Worm (Caenorhabditis elegans) whole organism, young adult: ENCODE measurements around the gene M03F8.7.

Experiments used
- C17E4.6 ChIP-seq: fragments of 200-800 bp; sonication (Bioruptor generic); IDR thresholded peaks from 2 replicates; pipeline ENCODE4 v1.3.6; 2022; ENCODE audit warnings: missing genetic modification reagents, missing genetic modification characterization, missing compliant biosample characterization
- D2030.7 ChIP-seq: fragments of 200-800 bp; sonication (Bioruptor generic); IDR thresholded peaks from 2 replicates; pipeline ENCODE4 v1.3.6; 2022; ENCODE audit warnings: missing genetic modification reagents, missing genetic modification characterization, missing compliant biosample characterization
- F23B12.7 ChIP-seq: sonication (generic microtip); optimal IDR thresholded peaks from 2 replicates; lab custom pipeline; 2017; ENCODE audit warnings: missing genetic modification characterization, mild to moderate bottlenecking, missing compliant biosample characterization, antibody characterized with exemption, moderate library complexity; ENCODE audit not compliant: insufficient read depth
- F33H1.4 ChIP-seq: fragments of 200-800 bp; sonication (Bioruptor generic); IDR thresholded peaks from 2 replicates; pipeline ENCODE4 v1.3.6; 2022; ENCODE audit warnings: missing genetic modification reagents, missing genetic modification characterization, missing compliant biosample characterization
- F52B5.7 ChIP-seq: sonication (generic microtip); optimal IDR thresholded peaks from 2 replicates; lab custom pipeline; 2016; ENCODE audit warnings: mild to moderate bottlenecking, missing genetic modification characterization, missing compliant biosample characterization
- T07F8.4 ChIP-seq: sonication (generic microtip); optimal IDR thresholded peaks from 2 replicates; lab custom pipeline; 2016; ENCODE audit warnings: mild to moderate bottlenecking, missing genetic modification characterization, moderate library complexity, missing compliant biosample characterization
- Y56A3A.18 ChIP-seq: fragments of 200-800 bp; sonication (Bioruptor generic); IDR thresholded peaks from 2 replicates; pipeline ENCODE4 v1.3.6; 2022; ENCODE audit warnings: missing genetic modification reagents, missing genetic modification characterization, missing compliant biosample characterization
- Y67H2A.10 ChIP-seq: fragments of 200-800 bp; sonication (Bioruptor generic); conservative IDR thresholded peaks from 2 replicates; pipeline ENCODE4 v1.3.6; 2022; ENCODE audit warnings: missing genetic modification reagents, missing genetic modification characterization, missing compliant biosample characterization
- Y79H2A.3 ChIP-seq: fragments of 200-800 bp; sonication (Bioruptor generic); conservative IDR thresholded peaks from 2 replicates; pipeline ENCODE4 v1.3.6; 2022; ENCODE audit warnings: missing genetic modification reagents, missing genetic modification characterization, missing compliant biosample characterization
- ZK185.1 ChIP-seq: sonication (generic microtip); optimal IDR thresholded peaks from 2 replicates; lab custom pipeline; 2016; ENCODE audit warnings: mild to moderate bottlenecking, missing genetic modification characterization, missing compliant biosample characterization; ENCODE audit not compliant: poor library complexity, severe bottlenecking
- atf-7 ChIP-seq: sonication (generic microtip); optimal IDR thresholded peaks from 2 replicates; lab custom pipeline; 2017; ENCODE audit warnings: mild to moderate bottlenecking, missing genetic modification characterization, missing compliant biosample characterization
- attf-6 ChIP-seq: fragments of 200-800 bp; sonication (Bioruptor generic); IDR thresholded peaks from 2 replicates; pipeline ENCODE4 v1.3.6; 2022; ENCODE audit warnings: missing genetic modification reagents, missing genetic modification characterization, missing compliant biosample characterization
- ceh-40 ChIP-seq: fragments of 200-800 bp; sonication (Bioruptor generic); IDR thresholded peaks from 2 replicates; pipeline ENCODE4 v1.3.6; 2022; ENCODE audit warnings: missing genetic modification characterization, missing compliant biosample characterization
- chd-7 ChIP-seq: sonication (generic microtip); optimal IDR thresholded peaks from 2 replicates; lab custom pipeline; 2016; ENCODE audit warnings: mild to moderate bottlenecking, missing genetic modification characterization, moderate library complexity, missing compliant biosample characterization
- dox-1 ChIP-seq: fragments of 200-800 bp; sonication (Bioruptor generic); IDR thresholded peaks from 2 replicates; pipeline ENCODE4 v1.3.6; 2022; ENCODE audit warnings: missing genetic modification reagents, missing genetic modification characterization, missing compliant biosample characterization
- dpff-1 ChIP-seq: sonication (generic microtip); optimal IDR thresholded peaks from 2 replicates; lab custom pipeline; 2017; ENCODE audit warnings: mild to moderate bottlenecking, missing genetic modification characterization, missing compliant biosample characterization
- dpl-1 ChIP-seq: fragments of 150-350 bp; optimal IDR thresholded peaks from 2 replicates; lab custom pipeline; 2014; ENCODE audit warnings: missing biosample characterization, missing genetic modification reagents, missing genetic modification characterization
- efl-1 ChIP-seq: fragments of 150-350 bp; optimal IDR thresholded peaks from 2 replicates; lab custom pipeline; 2014; ENCODE audit warnings: missing biosample characterization, missing genetic modification reagents, missing genetic modification characterization
- egl-44 ChIP-seq: fragments of 200-800 bp; sonication (Bioruptor generic); IDR thresholded peaks from 2 replicates; pipeline ENCODE4 v1.3.6; 2022; ENCODE audit warnings: missing genetic modification reagents, missing genetic modification characterization, missing compliant biosample characterization
- hrde-1 ChIP-seq: sonication (generic microtip); optimal IDR thresholded peaks from 2 replicates; lab custom pipeline; 2016; ENCODE audit warnings: missing genetic modification characterization, mild to moderate bottlenecking, missing compliant biosample characterization, moderate library complexity, missing genotype, missing genetic modification reagents, borderline replicate concordance
- hsf-1 ChIP-seq: fragments of 200-800 bp; sonication (Bioruptor generic); IDR thresholded peaks from 2 replicates; pipeline ENCODE4 v1.3.6; 2022; ENCODE audit warnings: missing genetic modification reagents, missing genetic modification characterization, missing compliant biosample characterization
- lin-26 ChIP-seq: fragments of 200-800 bp; sonication (Bioruptor generic); IDR thresholded peaks from 2 replicates; pipeline ENCODE4 v1.3.6; 2022; ENCODE audit warnings: missing genetic modification reagents, missing genetic modification characterization, missing compliant biosample characterization
- lir-1 ChIP-seq: fragments of 200-800 bp; sonication (Bioruptor generic); conservative IDR thresholded peaks from 2 replicates; pipeline ENCODE4 v1.3.6; 2022; ENCODE audit warnings: missing genetic modification reagents, missing genetic modification characterization, missing compliant biosample characterization
- madf-3 ChIP-seq: fragments of 200-800 bp; sonication (Bioruptor generic); IDR thresholded peaks from 2 replicates; pipeline ENCODE4 v1.3.6; 2022; ENCODE audit warnings: missing genetic modification reagents, missing genetic modification characterization, missing compliant biosample characterization
- mcd-1 ChIP-seq: fragments of 200-800 bp; sonication (Bioruptor generic); IDR thresholded peaks from 2 replicates; pipeline ENCODE4 v1.3.6; 2022; ENCODE audit warnings: missing genetic modification reagents, missing genetic modification characterization, missing compliant biosample characterization
- mel-28 ChIP-seq: sonication (generic microtip); optimal IDR thresholded peaks from 2 replicates; lab custom pipeline; 2016; ENCODE audit warnings: borderline replicate concordance, mild to moderate bottlenecking, missing genetic modification characterization, missing compliant biosample characterization
- nfyb-1 ChIP-seq: fragments of 200-800 bp; sonication (Bioruptor generic); IDR thresholded peaks from 2 replicates; pipeline ENCODE4 v1.3.6; 2022; ENCODE audit warnings: missing genetic modification reagents, missing genetic modification characterization, missing compliant biosample characterization
- nhr-120 ChIP-seq: fragments of 200-800 bp; sonication (Bioruptor generic); IDR thresholded peaks from 2 replicates; pipeline ENCODE4 v1.3.6; 2022; ENCODE audit warnings: missing genetic modification characterization, missing compliant biosample characterization
- nhr-80 ChIP-seq: sonication (generic microtip); optimal IDR thresholded peaks from 2 replicates; lab custom pipeline; 2016; ENCODE audit warnings: missing genetic modification characterization, missing compliant biosample characterization
- rcor-1 ChIP-seq: fragments of 200-800 bp; sonication (Bioruptor generic); IDR thresholded peaks from 2 replicates; pipeline ENCODE4 v1.3.6; 2022; ENCODE audit warnings: missing genetic modification reagents, missing genetic modification characterization, missing compliant biosample characterization
- rec-8 ChIP-seq, 2 experiments: sonication (generic microtip); optimal IDR thresholded peaks; 2 replicates each; lab custom pipeline; 2016; ENCODE audit warnings: mild to moderate bottlenecking in 2 of 2, missing genetic modification characterization in 2 of 2, missing genetic modification reagents in 2 of 2, missing genotype in 2 of 2, missing biosample characterization in 1 of 2, missing compliant biosample characterization in 1 of 2, moderate library complexity in 1 of 2
- repo-1 ChIP-seq: sonication (generic microtip); optimal IDR thresholded peaks from 2 replicates; lab custom pipeline; 2017; ENCODE audit warnings: mild to moderate bottlenecking, missing genetic modification characterization, missing compliant biosample characterization
- sdz-38 ChIP-seq: sonication (generic microtip); optimal IDR thresholded peaks from 2 replicates; lab custom pipeline; 2016; ENCODE audit warnings: missing genotype, missing genetic modification characterization, missing compliant biosample characterization
- snpc-1.3 ChIP-seq: sonication (generic microtip); optimal IDR thresholded peaks from 2 replicates; lab custom pipeline; 2017; ENCODE audit warnings: missing genetic modification characterization, mild to moderate bottlenecking, missing compliant biosample characterization, antibody characterized with exemption, moderate library complexity, missing genotype, missing genetic modification reagents; ENCODE audit not compliant: insufficient read depth
- snpc-4 ChIP-seq, 5 experiments: fragments of 150-350 bp in 1 of 5; sonication (generic microtip) in 4 of 5; optimal IDR thresholded peaks; 2 replicates each; lab custom pipeline; 2014 to 2018; ENCODE audit warnings: missing genetic modification characterization in 5 of 5, missing biosample characterization in 3 of 5, antibody characterized with exemption in 2 of 5, mild to moderate bottlenecking in 2 of 5, missing compliant biosample characterization in 2 of 5, missing genotype in 2 of 5, moderate library complexity in 2 of 5, missing genetic modification reagents in 1 of 5
- somi-1 ChIP-seq: fragments of 200-800 bp; sonication (Bioruptor generic); optimal IDR thresholded peaks from 2 replicates; lab custom pipeline; 2018; ENCODE audit warnings: mild to moderate bottlenecking, missing genetic modification characterization, missing compliant biosample characterization
- unc-62 ChIP-seq: fragments of 150-350 bp; optimal IDR thresholded peaks from 2 replicates; lab custom pipeline; 2014; ENCODE audit warnings: missing biosample characterization, missing genetic modification reagents, missing genetic modification characterization
- zfh-2 ChIP-seq: fragments of 200-800 bp; sonication (Bioruptor generic); conservative IDR thresholded peaks from 2 replicates; pipeline ENCODE4 v1.3.6; 2022; ENCODE audit warnings: missing genetic modification reagents, missing genetic modification characterization, missing compliant biosample characterization
- ztf-22 ChIP-seq: fragments of 200-800 bp; sonication (Bioruptor generic); optimal IDR thresholded peaks from 2 replicates; lab custom pipeline; 2018; ENCODE audit warnings: mild to moderate bottlenecking, missing genetic modification characterization, moderate library complexity, missing compliant biosample characterization
- ztf-3 ChIP-seq: fragments of 200-800 bp; sonication (Bioruptor generic); optimal IDR thresholded peaks from 2 replicates; lab custom pipeline; 2018; ENCODE audit warnings: mild to moderate bottlenecking, missing genetic modification characterization, missing compliant biosample characterization

M03F8.7 gene

DNA sequence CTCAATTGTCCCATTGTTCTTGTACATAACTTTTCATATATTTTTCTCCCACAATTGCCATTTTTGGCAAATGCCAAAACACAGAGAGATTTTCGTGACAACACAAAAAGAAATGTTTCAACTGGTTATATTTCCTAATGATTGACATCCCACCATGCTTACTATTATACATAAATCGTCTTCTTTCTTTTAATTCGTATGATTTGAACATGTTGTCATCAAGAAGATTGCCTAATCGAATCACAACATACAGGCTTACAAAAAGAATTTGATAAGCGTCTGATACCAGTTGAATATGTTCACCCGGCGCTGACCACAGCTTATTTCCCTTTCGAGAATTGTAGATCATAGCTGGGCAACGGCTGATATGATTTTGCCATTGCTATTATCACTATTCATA, 41.7 kb upstream of the M03F8.7 start, which contains the start of gene grd-9:
TSS of gene grd-9 (plus strand) at position 301 of the 400 bp plus-strand sequence.
- no peak for TF ChIP-seq Y56A3A.18
- TF ChIP-seq nhr-80 (tag; lab: Kevin White, UChicago) = no peak
- no peak for TF ChIP-seq lin-26 (GFP tag; lab: Robert Waterston, UW)
- TF ChIP-seq ceh-40 (GFP tag; lab: Robert Waterston, UW) = no peak
- TF ChIP-seq rcor-1 (GFP tag; lab: Robert Waterston, UW) = no peak
- TF ChIP-seq hsf-1 = no peak
- no peak for TF ChIP-seq repo-1 (tag; lab: Kevin White, UChicago)
- TF ChIP-seq lir-1 (GFP tag; lab: Robert Waterston, UW) = no peak
- TF ChIP-seq somi-1 = no peak

DNA sequence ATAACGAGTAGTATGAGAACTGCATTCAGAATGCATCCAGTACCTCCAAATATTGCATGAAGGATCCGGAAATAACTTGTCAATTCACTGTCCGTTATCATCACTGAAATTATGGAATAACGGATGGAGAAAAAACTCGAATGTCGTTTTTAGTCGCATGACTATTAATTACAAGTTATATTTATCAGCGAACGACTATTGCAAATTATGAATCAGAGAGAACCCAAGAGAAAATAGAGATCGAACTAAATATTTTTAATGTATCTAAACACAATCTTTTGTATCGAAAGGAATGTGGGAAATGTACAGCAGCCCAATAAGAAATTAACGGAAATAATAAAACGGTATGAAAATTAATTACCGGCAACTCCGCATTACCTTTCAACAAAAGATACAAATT, 36.8 kb upstream of the M03F8.7 start, which contains the start of gene srd-16:
TSS of gene srd-16 (minus strand) at position 101 of the 400 bp plus-strand sequence.
- TF ChIP-seq egl-44 = no peak
- TF ChIP-seq, all 124 proteins: peak for 0

DNA sequence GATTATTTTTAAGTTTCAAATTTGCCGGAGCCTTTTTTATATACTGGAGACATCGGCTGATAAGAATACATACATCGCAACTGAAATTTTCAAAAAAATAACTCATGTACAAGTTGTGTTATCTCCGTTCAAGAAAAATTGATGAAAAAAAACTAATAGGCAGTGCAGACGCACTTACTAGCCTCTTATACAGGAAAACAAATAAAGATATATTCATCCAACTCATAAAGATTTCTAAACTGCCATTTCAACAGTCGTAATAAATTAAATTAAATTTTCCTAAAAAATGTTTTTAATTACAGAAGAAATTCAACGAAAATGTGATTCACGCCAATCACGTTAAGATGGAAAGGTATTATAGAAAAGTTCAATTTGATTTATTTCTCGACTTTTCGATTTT, 34.9 kb upstream of the M03F8.7 start, which contains the start of gene C04E6.5:
TSS of gene C04E6.5 (plus strand) at position 301 of the 400 bp plus-strand sequence.
- TF ChIP-seq nfyb-1 (GFP tag; lab: Robert Waterston, UW) = no peak
- TF ChIP-seq sdz-38 (tag; lab: Kevin White, UChicago) = no peak
- no peak for TF ChIP-seq snpc-4 (GFP tag; optimal IDR thresholded peaks at IDR 0.05; lab: Kevin White, UChicago)
- TF ChIP-seq snpc-4 (tag; optimal IDR thresholded peaks at IDR 0.05; lab: Kevin White, UChicago) = no peak
- no peak for TF ChIP-seq snpc-1.3 (tag; lab: Kevin White, UChicago)
- TF ChIP-seq dpl-1 = no peak
- no peak for TF ChIP-seq attf-6 (GFP tag; lab: Robert Waterston, UW)
- no peak for TF ChIP-seq efl-1 (GFP tag; lab: Kevin White, UChicago)
- no peak for TF ChIP-seq Y79H2A.3 (GFP tag; lab: Robert Waterston, UW)
- no peak for TF ChIP-seq ztf-3 (GFP tag; lab: Kevin White, UChicago)
- TF ChIP-seq C17E4.6 (GFP tag; lab: Robert Waterston, UW) = no peak
- TF ChIP-seq rec-8 (tag; optimal IDR thresholded peaks at IDR 0.05; lab: Kevin White, UChicago) = no peak
- TF ChIP-seq T07F8.4 = no peak
- TF ChIP-seq chd-7 = no peak
- TF ChIP-seq lir-1 (GFP tag; lab: Robert Waterston, UW) = no peak

ce11 chrV:5906252-5906651, 30.5 kb upstream of the M03F8.7 start, which contains the start of gene srd-15:
TSS of gene srd-15 (minus strand) at chrV:5906352.
- no peak for TF ChIP-seq atf-7 (tag; lab: Kevin White, UChicago)
- no peak for TF ChIP-seq F33H1.4 (GFP tag; lab: Robert Waterston, UW)
- TF ChIP-seq ZK185.1 (tag; lab: Kevin White, UChicago) = no peak
- TF ChIP-seq madf-3 (GFP tag; lab: Robert Waterston, UW) = no peak
- TF ChIP-seq unc-62 (GFP tag; lab: Kevin White, UChicago) = no peak
- no peak for TF ChIP-seq zfh-2 (GFP tag; lab: Robert Waterston, UW)
- no peak for TF ChIP-seq ztf-22
- TF ChIP-seq F23B12.7 (tag; lab: Kevin White, UChicago) = no peak
- no peak for TF ChIP-seq F52B5.7 (tag; lab: Kevin White, UChicago)
- no peak for TF ChIP-seq Y67H2A.10 (GFP tag; lab: Robert Waterston, UW)
- no peak for TF ChIP-seq hsf-1
- TF ChIP-seq mel-28 (tag; lab: Kevin White, UChicago) = no peak
- TF ChIP-seq dpff-1 (tag; lab: Kevin White, UChicago) = no peak
- TF ChIP-seq hrde-1 (tag; lab: Kevin White, UChicago) = no peak
- no peak for TF ChIP-seq D2030.7
- no peak for TF ChIP-seq nhr-120
- no peak for TF ChIP-seq mcd-1 (GFP tag; lab: Robert Waterston, UW)
- TF ChIP-seq dox-1 (GFP tag; lab: Robert Waterston, UW) = no peak
